Worm (Caenorhabditis elegans): Measurements from ENCODE around the gene lex-1.

ce11 chrIV:12029722-12030182, 49.5 kb upstream of the lex-1 start, which contains the start of gene T12G3.11:
- TF ChIP-seq nhr-237 (tag; optimal IDR thresholded peaks at IDR 0.05), result no peak
- no peak for TF ChIP-seq unc-39 (tag; optimal IDR thresholded peaks at IDR 0.05)
- no peak for TF ChIP-seq ama-1 (optimal IDR thresholded peaks at IDR 0.05)
